Worm (Caenorhabditis elegans) whole organism, L3 larva: ENCODE data around the gene ZC132.3.

Source experiments
- ama-1 ChIP-seq: fragments of 150-350 bp; optimal IDR thresholded peaks from 2 replicates; lab custom pipeline; 2018
- fos-1 ChIP-seq: fragments of 150-350 bp; optimal IDR thresholded peaks from 2 replicates; lab custom pipeline; 2014; ENCODE audit warnings: missing biosample characterization, missing genetic modification characterization
- lin-15B ChIP-seq: fragments of 150-350 bp; optimal IDR thresholded peaks from 2 replicates; lab custom pipeline; 2014; ENCODE audit warnings: missing biosample characterization, missing genetic modification characterization
- nhr-12 ChIP-seq: fragments of 150-350 bp; optimal IDR thresholded peaks from 2 replicates; lab custom pipeline; 2014; ENCODE audit warnings: missing biosample characterization, missing genetic modification characterization
- pqm-1 ChIP-seq: fragments of 150-350 bp; optimal IDR thresholded peaks from 2 replicates; lab custom pipeline; 2017; ENCODE audit warnings: missing biosample characterization, missing genetic modification characterization, inconsistent platforms
- sea-2 ChIP-seq: fragments of 150-350 bp; sonication (generic microtip); optimal IDR thresholded peaks from 4 replicates; lab custom pipeline; 2014; ENCODE audit warnings: missing biosample characterization, missing genetic modification reagents, missing genetic modification characterization
- unc-39 ChIP-seq: sonication (generic microtip); optimal IDR thresholded peaks from 4 replicates; lab custom pipeline; 2017; ENCODE audit warnings: missing biosample characterization, missing genetic modification characterization
- unc-62 ChIP-seq: fragments of 150-350 bp; sonication (generic microtip); optimal IDR thresholded peaks from 4 replicates; lab custom pipeline; 2014; ENCODE audit warnings: missing biosample characterization, missing genetic modification reagents, missing genetic modification characterization
- ztf-11 ChIP-seq: fragments of 150-350 bp; optimal IDR thresholded peaks from 2 replicates; lab custom pipeline; 2014; ENCODE audit warnings: missing biosample characterization, missing genetic modification characterization

DNA sequence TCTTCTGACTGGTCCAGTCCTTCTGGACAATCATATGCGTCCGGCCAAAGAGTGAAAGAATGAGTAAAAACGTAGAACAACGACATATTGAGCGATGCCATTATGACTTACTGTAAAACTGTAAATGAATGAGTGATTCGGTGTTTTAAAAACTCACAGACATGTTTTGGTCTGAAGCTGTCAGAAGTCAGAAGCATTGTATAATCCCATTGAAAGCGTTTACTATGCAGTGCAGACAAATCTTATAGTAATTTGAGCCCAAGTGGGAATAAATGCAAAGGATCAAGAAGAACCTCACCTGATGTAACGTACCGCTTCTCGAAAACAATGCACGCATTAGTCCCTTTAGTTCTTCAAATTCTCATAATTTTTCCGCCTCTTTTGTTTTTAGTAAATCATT is 39.6 kb downstream of the ZC132.3 start, which contains the start of gene srt-3:
- no peak for TF ChIP-seq pqm-1 (tag; lab: Kevin White, UChicago)
- TF ChIP-seq unc-62 (GFP tag; lab: Kevin White, UChicago): no peak
- TF ChIP-seq ztf-11 (tag; lab: Kevin White, UChicago): no peak
- TF ChIP-seq lin-15B (tag; lab: Kevin White, UChicago): no peak
- no peak for TF ChIP-seq ama-1 (lab: Kevin White, UChicago)
- no peak for TF ChIP-seq unc-39 (tag; lab: Kevin White, UChicago)
- TF ChIP-seq nhr-12: no peak
- no peak for TF ChIP-seq fos-1 (tag; lab: Kevin White, UChicago)
- no peak for TF ChIP-seq sea-2 (GFP tag; lab: Kevin White, UChicago)
